Fruit fly (Drosophila melanogaster): ENCODE measurements around the gene Galt.

Galt gene

dm6 chr2L:6708997-6709662, 41.3 kb upstream of the Galt start, which contains the start of gene Tsp (continued):
- no peak for TF ChIP-seq CG32767 (GFP tag; IDR thresholded peaks at IDR 0.05)
- no peak for TF ChIP-seq Stat92E (GFP tag; optimal IDR thresholded peaks at IDR 0.05)
- no peak for TF ChIP-seq br (optimal IDR thresholded peaks at IDR 0.05)
- peak in 1 of 2 experiments; percentile 33 for TF ChIP-seq Trl (optimal IDR thresholded peaks at IDR 0.05)
- TF ChIP-seq Trl (GFP tag; optimal IDR thresholded peaks at IDR 0.05), result no peak
- no peak for TF ChIP-seq ac (GFP tag; optimal IDR thresholded peaks at IDR 0.05)
- TF ChIP-seq MESR4 (GFP tag; optimal IDR thresholded peaks at IDR 0.05), result no peak
- TF ChIP-seq H15 (GFP tag; IDR thresholded peaks at IDR 0.05), result no peak
- peak; percentile 68 for TF ChIP-seq dm (GFP tag; optimal IDR thresholded peaks at IDR 0.05)
- peak; percentile 5; the same call in 1 of the 2 replicates for TF ChIP-seq E2f2 (GFP tag; IDR thresholded peaks at IDR 0.05)
- no peak for TF ChIP-seq Hr3 (GFP tag; optimal IDR thresholded peaks at IDR 0.05)
- no peak for TF ChIP-seq Hey (tag; optimal IDR thresholded peaks at IDR 0.05)
- no peak for TF ChIP-seq HmgD (GFP tag; optimal IDR thresholded peaks at IDR 0.05)
- TF ChIP-seq mirr (GFP tag; optimal IDR thresholded peaks at IDR 0.05), result peak; percentile 0
- no peak for TF ChIP-seq sisA (GFP tag; IDR thresholded peaks at IDR 0.05)
- TF ChIP-seq Antp (GFP tag; optimal IDR thresholded peaks at IDR 0.05), result no peak
- TF ChIP-seq Lhr (GFP tag; optimal IDR thresholded peaks at IDR 0.05), result no peak
- TF ChIP-seq jing (GFP tag; optimal IDR thresholded peaks at IDR 0.05), result no peak
- no peak for TF ChIP-seq ftz-f1 (GFP tag; optimal IDR thresholded peaks at IDR 0.05)
- TF ChIP-seq ATbp (GFP tag; optimal IDR thresholded peaks at IDR 0.05), result no peak
- no peak for TF ChIP-seq NC2α (GFP tag; optimal IDR thresholded peaks at IDR 0.05)
- peak in 1 of 2 experiments; percentile 54 for TF ChIP-seq Pdp1 (GFP tag; optimal IDR thresholded peaks at IDR 0.05)
- peak; percentile 13 for TF ChIP-seq CG13894 (tag; optimal IDR thresholded peaks at IDR 0.05)
- TF ChIP-seq h (optimal IDR thresholded peaks at IDR 0.05), result no peak
- no peak for TF ChIP-seq jigr1 (GFP tag; IDR thresholded peaks at IDR 0.05)
- no peak for TF ChIP-seq wek (GFP tag; optimal IDR thresholded peaks at IDR 0.05)
- no peak for TF ChIP-seq CG8765 (GFP tag; IDR thresholded peaks at IDR 0.05)
- peak; percentile 59 for TF ChIP-seq CG5180 (GFP tag; optimal IDR thresholded peaks at IDR 0.05)
- TF ChIP-seq Jarid2 (GFP tag; optimal IDR thresholded peaks at IDR 0.05), result peak; percentile 79
- no peak for TF ChIP-seq Nf-YA (GFP tag; IDR thresholded peaks at IDR 0.05)
- peak; percentile 22; the same call in 1 of the 3 replicates for TF ChIP-seq row (GFP tag; IDR thresholded peaks at IDR 0.05)
- no peak for TF ChIP-seq CG10654 (GFP tag; optimal IDR thresholded peaks at IDR 0.05)
- TF ChIP-seq Bgb (GFP tag; IDR thresholded peaks at IDR 0.05; ENCODE audit: partially characterized antibody), result 0 out of 2 replicates have a peak, but pooled peaks have one; percentile 18
- no peak for TF ChIP-seq CG4424 (GFP tag; optimal IDR thresholded peaks at IDR 0.05)
- TF ChIP-seq Ssrp (tag; optimal IDR thresholded peaks at IDR 0.05), result no peak
- no peak for TF ChIP-seq zfh2 (GFP tag; optimal IDR thresholded peaks at IDR 0.05)
- peak; percentile 96; the same call in 3 of the 4 replicates for TF ChIP-seq chinmo (GFP tag; IDR thresholded peaks at IDR 0.05; ENCODE audit: partially characterized antibody)
- TF ChIP-seq CG13287 (GFP tag; IDR thresholded peaks at IDR 0.05; ENCODE audit: partially characterized antibody), result peak; percentile 62; the same call in 1 of the 2 replicates
- TF ChIP-seq ind (GFP tag; optimal IDR thresholded peaks at IDR 0.05), result no peak
- TF ChIP-seq fd102C (GFP tag; optimal IDR thresholded peaks at IDR 0.05), result no peak
- no peak for TF ChIP-seq en (GFP tag; optimal IDR thresholded peaks at IDR 0.05)
- no peak for TF ChIP-seq CG3726 (GFP tag; IDR thresholded peaks at IDR 0.05)
- no peak for TF ChIP-seq cg (GFP tag; optimal IDR thresholded peaks at IDR 0.05)
- no peak for TF ChIP-seq chif (GFP tag; optimal IDR thresholded peaks at IDR 0.05)
- TF ChIP-seq gem (tag; optimal IDR thresholded peaks at IDR 0.05), result peak; percentile 26
- peak; percentile 67 for TF ChIP-seq sens (GFP tag)
- TF ChIP-seq sob (GFP tag; IDR thresholded peaks at IDR 0.05), result no peak
- no peak for TF ChIP-seq caup (GFP tag; optimal IDR thresholded peaks at IDR 0.05; ENCODE audit: severe bottlenecking)

Measured in whole organism, embryonic.